Fruit fly (Drosophila melanogaster): Measurements from ENCODE around the gene CG11164.

The CG11164 gene

dm6 chrX:13699666-13700065, 31.9 kb downstream of the CG11164 start:
- no peak for TF ChIP-seq Eip78C (GFP tag)
- no peak for TF ChIP-seq Eip93F (GFP tag; optimal IDR thresholded peaks at IDR 0.05)
- no peak for TF ChIP-seq fkh (GFP tag; optimal IDR thresholded peaks at IDR 0.05)
- TF ChIP-seq Ets96B (tag; optimal IDR thresholded peaks at IDR 0.05), result no peak
- no peak for TF ChIP-seq Met (GFP tag; optimal IDR thresholded peaks at IDR 0.05)
- no peak for TF ChIP-seq CG6792 (GFP tag; optimal IDR thresholded peaks at IDR 0.05)

- TF ChIP-seq Eip78C (GFP tag), result peak; percentile 46
- no peak for TF ChIP-seq CG9139 (GFP tag; optimal IDR thresholded peaks at IDR 0.05)
- TF ChIP-seq CG6792 (GFP tag; optimal IDR thresholded peaks at IDR 0.05), result no peak
- TF ChIP-seq CG10631 (GFP tag; optimal IDR thresholded peaks at IDR 0.05), result no peak
- no peak for TF ChIP-seq CG16779 (tag; optimal IDR thresholded peaks at IDR 0.05)
- peak; percentile 30 for TF ChIP-seq esn (GFP tag; optimal IDR thresholded peaks at IDR 0.05)
Observed at dm6 chrX:13717982-13718402, 50.2 kb downstream of the CG11164 start, which contains the start of gene Nadsyn. Gene Nadsyn (minus strand): TSS chrX:13718285.
